Fruit fly (Drosophila melanogaster) whole organism, wandering third instar larva: ENCODE data around the gene Oseg1.
A peak's percentile ranks its signal among the peaks of the same experiment; 100 is the strongest.

ENCODE experiments used
- Abd-B ChIP-seq: fragments of >200 bp; optimal IDR thresholded peaks from 2 replicates; lab custom pipeline; 2017; ENCODE audit warnings: missing biosample characterization, missing genetic modification characterization
- CG9705 ChIP-seq: fragments of 200-800 bp; sonication (Bioruptor generic); optimal IDR thresholded peaks from 2 replicates; lab custom pipeline; 2018; ENCODE audit warnings: missing biosample characterization, mild to moderate bottlenecking, missing genetic modification characterization
- CrebA ChIP-seq: fragments of 200-800 bp; sonication (Bioruptor generic); optimal IDR thresholded peaks from 2 replicates; lab custom pipeline; 2016; ENCODE audit warnings: missing biosample characterization, mild to moderate bottlenecking, missing genetic modification characterization, borderline replicate concordance
- Dfd ChIP-seq: fragments of >200 bp; optimal IDR thresholded peaks from 2 replicates; lab custom pipeline; 2017; ENCODE audit warnings: missing biosample characterization, missing genetic modification characterization
- Dif ChIP-seq: fragments of 200-275, 200-300 bp; sonication (Bioruptor generic); optimal IDR thresholded peaks from 2 replicates; lab custom pipeline; 2018; ENCODE audit warnings: missing biosample characterization, missing genetic modification characterization; ENCODE audit not compliant: partially characterized antibody
- GATAd ChIP-seq: sonication (Bioruptor generic); optimal IDR thresholded peaks from 2 replicates; lab custom pipeline; 2016; ENCODE audit warnings: missing biosample characterization, missing genetic modification characterization
- HLH106 ChIP-seq: fragments of 200-800 bp; optimal IDR thresholded peaks from 3 replicates; lab custom pipeline; 2019; ENCODE audit warnings: missing biosample characterization, mild to moderate bottlenecking, missing genetic modification characterization, moderate library complexity
- Hnf4 ChIP-seq: fragments of 200-800 bp; sonication (Bioruptor generic); optimal IDR thresholded peaks from 2 replicates; lab custom pipeline; 2016; ENCODE audit warnings: missing biosample characterization, mild to moderate bottlenecking, missing genetic modification characterization
- Hr83 ChIP-seq: fragments of 200-300 bp; sonication (Bioruptor generic); optimal IDR thresholded peaks from 2 replicates; lab custom pipeline; 2016; ENCODE audit warnings: missing biosample characterization, mild to moderate bottlenecking, missing genetic modification characterization, moderate library complexity; ENCODE audit not compliant: poor library complexity, severe bottlenecking
- Jra ChIP-seq: sonication (Bioruptor generic); optimal IDR thresholded peaks from 2 replicates; lab custom pipeline; 2016; ENCODE audit warnings: missing biosample characterization, missing genetic modification characterization
- Mio ChIP-seq: sonication (Bioruptor generic); optimal IDR thresholded peaks from 2 replicates; lab custom pipeline; 2016; ENCODE audit warnings: missing biosample characterization, missing genetic modification characterization
- Myc ChIP-seq: fragments of >200 bp; optimal IDR thresholded peaks from 2 replicates; lab custom pipeline; 2017
- N ChIP-seq: fragments of >200 bp; optimal IDR thresholded peaks from 2 replicates; lab custom pipeline; 2018; ENCODE audit warnings: missing biosample characterization, missing external identifiers, missing genetic modification characterization
- OdsH ChIP-seq: fragments of 200-800 bp; sonication (Bioruptor generic); optimal IDR thresholded peaks from 2 replicates; lab custom pipeline; 2016; ENCODE audit warnings: missing biosample characterization, mild to moderate bottlenecking, missing genetic modification characterization
- Rel ChIP-seq, 2 experiments: fragments of 200-800 bp; sonication (Bioruptor generic) in 1 of 2; optimal IDR thresholded peaks; 2 replicates in 1 of 2; 3 replicates in 1 of 2; lab custom pipeline; 2016 to 2019; ENCODE audit warnings: mild to moderate bottlenecking in 2 of 2, missing biosample characterization in 2 of 2, missing genetic modification characterization in 2 of 2, moderate library complexity in 1 of 2
- br ChIP-seq: fragments of 200-800 bp; sonication (Bioruptor generic); optimal IDR thresholded peaks from 2 replicates; lab custom pipeline; 2016; ENCODE audit warnings: missing biosample characterization, missing genetic modification characterization
- brk ChIP-seq: fragments of 200-800 bp; sonication (Bioruptor generic); optimal IDR thresholded peaks from 2 replicates; lab custom pipeline; 2016; ENCODE audit warnings: missing biosample characterization, mild to moderate bottlenecking, missing genetic modification characterization
- dl ChIP-seq, 2 experiments: fragments of 175-275, 200-275 bp in 1 of 2; fragments of 200-275 bp in 1 of 2; sonication (Bioruptor generic); optimal IDR thresholded peaks; lab custom pipeline; 2018; ENCODE audit warnings: mild to moderate bottlenecking in 2 of 2, missing biosample characterization in 2 of 2, missing genetic modification characterization in 2 of 2, moderate library complexity in 2 of 2; ENCODE audit not compliant: partially characterized antibody in 2 of 2, insufficient read depth in 1 of 2
- dmrt93B ChIP-seq: fragments of 200-800 bp; sonication (Bioruptor generic); optimal IDR thresholded peaks from 2 replicates; lab custom pipeline; 2018; ENCODE audit warnings: missing biosample characterization, mild to moderate bottlenecking, missing genetic modification characterization
- dsf ChIP-seq: sonication (Bioruptor generic); optimal IDR thresholded peaks from 2 replicates; lab custom pipeline; 2016; ENCODE audit warnings: missing biosample characterization, missing genetic modification characterization, borderline replicate concordance
- ey ChIP-seq: fragments of 200-800 bp; sonication (Bioruptor generic); optimal IDR thresholded peaks from 2 replicates; lab custom pipeline; 2016; ENCODE audit warnings: missing biosample characterization, missing genetic modification characterization
- fru ChIP-seq: fragments of 200-800 bp; sonication (Bioruptor generic); optimal IDR thresholded peaks from 3 replicates; lab custom pipeline; 2016; ENCODE audit warnings: missing biosample characterization, mild to moderate bottlenecking, missing genetic modification characterization
- h ChIP-seq: fragments of 200-800 bp; sonication (Bioruptor generic); optimal IDR thresholded peaks from 3 replicates; lab custom pipeline; 2016; ENCODE audit warnings: missing biosample characterization, mild to moderate bottlenecking, missing genetic modification characterization
- jim ChIP-seq: fragments of 175-275, 200-325 bp; sonication (Bioruptor generic); optimal IDR thresholded peaks from 2 replicates; lab custom pipeline; 2016; ENCODE audit warnings: missing biosample characterization, mild to moderate bottlenecking, missing genetic modification characterization
- lola ChIP-seq: fragments of >200 bp; optimal IDR thresholded peaks from 2 replicates; lab custom pipeline; 2017; ENCODE audit warnings: missing biosample characterization, missing genetic modification characterization
- psq ChIP-seq: fragments of 200-800 bp; sonication (Bioruptor generic); optimal IDR thresholded peaks from 3 replicates; lab custom pipeline; 2017; ENCODE audit warnings: missing biosample characterization, mild to moderate bottlenecking, missing genetic modification characterization, moderate library complexity
- sage ChIP-seq: fragments of 200-800 bp; sonication (Bioruptor generic); optimal IDR thresholded peaks from 2 replicates; lab custom pipeline; 2016; ENCODE audit warnings: missing biosample characterization, mild to moderate bottlenecking, missing genetic modification characterization
- tai ChIP-seq: sonication (Bioruptor generic); optimal IDR thresholded peaks from 2 replicates; lab custom pipeline; 2016; ENCODE audit warnings: missing biosample characterization, missing genetic modification characterization
- usp ChIP-seq: fragments of >200 bp; optimal IDR thresholded peaks from 2 replicates; lab custom pipeline; 2017; ENCODE audit warnings: missing biosample characterization, missing genetic modification characterization
- woc ChIP-seq: sonication (Bioruptor generic); optimal IDR thresholded peaks from 2 replicates; lab custom pipeline; 2016; ENCODE audit warnings: missing biosample characterization, mild to moderate bottlenecking, missing genetic modification characterization

Gene Oseg1

DNA sequence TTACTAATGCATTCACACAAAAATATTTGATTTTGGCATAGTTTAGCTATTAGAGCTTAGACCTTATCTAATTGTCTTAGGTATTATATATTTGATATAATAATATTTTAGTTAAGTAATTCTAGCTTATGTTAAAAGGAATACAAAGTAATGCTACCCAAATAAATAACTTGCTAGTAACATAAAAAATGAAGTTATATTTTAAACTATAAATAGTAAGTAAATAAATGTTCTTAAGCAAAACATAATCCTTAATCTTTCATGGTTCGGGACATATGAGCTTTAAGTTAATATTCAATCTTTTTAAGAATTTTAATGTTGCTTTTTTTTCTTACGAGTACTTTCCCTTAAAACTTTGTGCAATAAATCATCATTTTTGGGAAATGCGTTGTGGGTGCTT is 10.5 kb upstream of the Oseg1 start:
- TF ChIP-seq dsf (GFP tag; lab: Kevin White, UChicago) = no peak
- TF ChIP-seq N (GFP tag; lab: Kevin White, UChicago) = no peak
- TF ChIP-seq lola (GFP tag; lab: Kevin White, UChicago) = no peak
- no peak for TF ChIP-seq sage
- no peak for TF ChIP-seq Jra (GFP tag; lab: Kevin White, UChicago)
- TF ChIP-seq dl (GFP tag; optimal IDR thresholded peaks at IDR 0.05; lab: Kevin White, UChicago; ENCODE audit: insufficient read depth in 1 of 2, partially characterized antibody in 2 of 2) = no peak
- no peak for TF ChIP-seq Dif
- no peak for TF ChIP-seq brk (GFP tag; lab: Kevin White, UChicago)
- no peak for TF ChIP-seq tai (GFP tag; lab: Kevin White, UChicago)
- no peak for TF ChIP-seq HLH106
- no peak for TF ChIP-seq Myc (lab: Kevin White, UChicago)
- no peak for TF ChIP-seq Mio (GFP tag; lab: Kevin White, UChicago)
- no peak for TF ChIP-seq psq (GFP tag; lab: Kevin White, UChicago)
- no peak for TF ChIP-seq GATAd (GFP tag; lab: Kevin White, UChicago)
- TF ChIP-seq woc (GFP tag; lab: Kevin White, UChicago) = no peak
- TF ChIP-seq dmrt93B (GFP tag; lab: Kevin White, UChicago) = no peak
- TF ChIP-seq Hnf4 = no peak
- no peak for TF ChIP-seq CrebA (GFP tag; lab: Kevin White, UChicago)
- no peak for TF ChIP-seq Dfd (GFP tag; lab: Kevin White, UChicago)

DNA sequence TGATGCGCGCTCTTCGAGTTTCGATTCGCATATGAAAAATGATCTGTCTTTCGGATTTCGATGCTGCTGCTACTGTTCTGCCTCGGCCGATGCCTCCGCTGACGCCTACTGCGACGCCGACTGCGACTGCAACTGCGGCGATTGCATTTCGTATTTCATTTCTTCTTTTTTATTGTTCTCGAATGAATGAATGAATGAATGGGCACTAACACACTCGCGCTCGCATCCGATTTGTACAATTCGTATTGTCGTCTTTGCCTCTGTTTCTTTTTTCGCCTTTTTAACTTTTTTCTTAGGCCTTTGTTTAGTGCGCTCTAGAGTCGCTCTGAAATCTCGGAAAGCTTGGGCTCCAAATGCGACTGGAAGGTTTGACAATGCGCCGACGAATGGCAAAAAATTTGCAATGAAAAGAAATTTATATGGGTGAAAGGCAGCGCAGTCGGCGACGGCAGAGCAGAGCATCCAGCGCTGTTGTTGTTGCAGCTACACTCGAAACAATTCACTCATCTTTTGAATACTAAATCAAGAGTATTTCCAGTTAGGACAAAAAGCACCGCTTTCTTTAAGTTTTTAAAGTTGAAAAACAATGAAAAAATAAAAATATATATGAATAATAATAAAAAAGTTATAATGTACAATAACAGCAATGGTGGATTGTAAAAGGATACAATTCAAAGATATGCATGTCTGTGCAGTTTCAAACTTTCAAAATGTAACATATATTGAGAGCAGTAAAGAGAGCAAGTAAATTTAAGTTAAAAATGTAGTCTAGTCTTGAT is 9.4 kb upstream of the Oseg1 start, which contains the start of gene CG32354:
CG32354 (minus strand) TSS at position 398 of the 779 bp plus-strand sequence.
- TF ChIP-seq Abd-B (no peak), Hnf4 (no peak), ey (GFP tag; lab: Kevin White, UChicago) (no peak), CG9705 (no peak), tai (GFP tag; lab: Kevin White, UChicago) (no peak), dl (GFP tag; optimal IDR thresholded peaks at IDR 0.05; lab: Kevin White, UChicago; ENCODE audit: insufficient read depth in 1 of 2, partially characterized antibody in 2 of 2) (no peak), Dif (no peak), jim (GFP tag; lab: Kevin White, UChicago) (no peak)

DNA sequence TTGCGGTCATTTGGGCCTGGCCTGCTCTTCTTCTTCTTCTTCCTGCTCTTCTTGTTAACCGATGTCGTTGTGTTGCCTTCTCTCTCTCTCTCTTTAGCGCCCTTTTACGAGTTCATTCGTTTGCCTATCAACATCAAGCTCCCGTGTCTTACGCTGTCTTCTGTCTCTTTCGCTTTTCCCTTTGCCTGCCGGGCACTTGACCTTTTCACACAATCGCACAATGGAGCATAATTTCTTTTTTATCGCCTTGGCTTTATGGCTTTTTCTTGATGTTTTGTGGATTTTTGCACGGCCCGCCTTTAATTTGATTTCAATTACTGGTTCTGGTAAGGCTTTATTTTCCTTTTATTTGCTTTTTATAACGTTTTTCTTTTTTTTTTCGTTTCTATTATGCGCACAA is 8.7 kb upstream of the Oseg1 start:
- TF ChIP-seq GATAd (GFP tag; lab: Kevin White, UChicago) (no peak), Hr83 (GFP tag; lab: Kevin White, UChicago) (no peak), psq (GFP tag; lab: Kevin White, UChicago) (no peak), Jra (GFP tag; lab: Kevin White, UChicago) (no peak), Mio (GFP tag; lab: Kevin White, UChicago) (no peak), lola (GFP tag; lab: Kevin White, UChicago) (no peak), br (GFP tag; lab: Kevin White, UChicago) (no peak), tai (GFP tag; lab: Kevin White, UChicago) (no peak), OdsH (GFP tag; lab: Kevin White, UChicago) (no peak), Rel (GFP tag; optimal IDR thresholded peaks at IDR 0.05; lab: Kevin White, UChicago) (no peak), Rel (tag; optimal IDR thresholded peaks at IDR 0.05; lab: Kevin White, UChicago) (no peak)

dm6 chr3L:8419622-8420176 is 7.1 kb upstream of the Oseg1 start:
- TF ChIP-seq lola (GFP tag; lab: Kevin White, UChicago) (no peak), usp (GFP tag; lab: Kevin White, UChicago) (no peak), h (GFP tag; lab: Kevin White, UChicago) (no peak), woc (GFP tag; lab: Kevin White, UChicago) (no peak), GATAd (GFP tag; lab: Kevin White, UChicago) (no peak)

- TF ChIP-seq ey (GFP tag; lab: Kevin White, UChicago) (peak; percentile 40), dl (GFP tag; optimal IDR thresholded peaks at IDR 0.05; lab: Kevin White, UChicago; ENCODE audit: insufficient read depth in 1 of 2, partially characterized antibody in 2 of 2) (no peak), sage (no peak), HLH106 (no peak), br (GFP tag; lab: Kevin White, UChicago) (peak; percentile 10), woc (GFP tag; lab: Kevin White, UChicago) (no peak), h (GFP tag; lab: Kevin White, UChicago) (no peak), dmrt93B (GFP tag; lab: Kevin White, UChicago) (no peak), Dif (no peak), fru (GFP tag; lab: Kevin White, UChicago) (peak; percentile 33)
Measured at dm6 chr3L:8418984-8419383, 6.4 kb upstream of the Oseg1 start.
